Fruit fly (Drosophila melanogaster): ENCODE results near the gene grn.

grn gene

DNA sequence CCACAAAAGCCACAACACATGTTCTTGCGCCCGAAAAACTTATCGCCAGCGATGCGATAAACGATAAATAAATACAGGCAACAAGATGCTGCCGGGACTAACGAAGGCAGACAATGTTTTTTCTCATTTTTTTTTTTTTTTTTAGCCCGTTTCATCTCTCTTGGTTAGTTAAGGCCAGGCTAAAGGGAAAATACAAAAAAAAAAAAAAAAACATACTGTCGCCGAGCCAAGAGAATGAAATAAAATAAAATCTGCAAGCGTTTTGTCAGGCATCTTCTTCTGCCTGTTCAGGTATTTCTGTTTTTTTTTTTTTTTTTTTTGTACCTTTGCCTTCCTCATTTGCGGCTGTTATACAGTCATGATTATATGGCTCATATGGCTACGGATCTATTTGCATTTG is 16.4 kb downstream of the grn start:
- TF ChIP-seq CG17801 (GFP tag; optimal IDR thresholded peaks at IDR 0.05; ENCODE audit: partially characterized antibody) = no peak

DNA sequence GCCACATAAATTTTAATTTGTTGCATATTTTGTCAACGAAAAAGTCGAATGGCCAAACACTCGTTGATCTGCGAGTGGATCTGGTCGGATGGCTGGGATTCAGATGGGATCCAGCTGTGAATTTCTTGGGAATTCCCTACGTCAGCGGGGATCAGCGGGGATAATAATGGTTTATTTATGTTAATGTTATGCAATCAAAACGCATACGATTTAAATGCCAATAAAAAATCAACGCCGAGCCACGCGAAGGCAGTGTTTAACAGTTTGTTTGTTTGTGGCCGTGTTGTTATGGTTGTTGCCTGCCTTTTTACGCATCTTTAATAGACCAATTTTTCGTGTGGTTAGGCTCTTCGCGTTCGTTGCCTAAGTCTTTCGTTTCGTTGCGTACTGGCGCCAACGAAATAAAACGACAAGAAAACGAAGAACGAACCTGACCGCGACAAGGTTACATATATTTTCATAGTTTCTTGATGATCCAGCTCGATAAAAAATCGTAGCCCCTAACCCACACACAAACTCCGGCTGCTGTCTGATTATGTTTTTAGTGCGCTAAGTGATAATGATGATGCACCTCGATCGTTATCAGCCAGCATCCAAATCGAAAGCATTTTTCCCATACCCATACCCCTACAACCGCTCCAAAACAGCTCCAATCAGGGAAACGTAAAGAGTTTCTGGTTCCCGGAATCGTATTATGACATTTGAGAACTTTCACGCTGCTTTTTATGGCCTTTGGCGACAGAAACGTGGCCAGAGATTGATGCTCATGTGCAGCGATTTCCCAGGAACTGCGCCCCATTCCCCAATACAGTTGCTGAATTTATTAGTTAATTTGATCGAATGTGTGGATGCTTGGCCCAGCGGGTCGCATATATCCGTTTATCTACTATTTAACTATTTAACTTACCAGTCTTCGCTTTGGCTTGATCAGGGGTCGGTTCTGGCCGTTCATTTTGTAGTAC is 20.9 kb downstream of the grn start:
- TF ChIP-seq CG17801 (GFP tag; optimal IDR thresholded peaks at IDR 0.05; ENCODE audit: partially characterized antibody) = no peak

DNA sequence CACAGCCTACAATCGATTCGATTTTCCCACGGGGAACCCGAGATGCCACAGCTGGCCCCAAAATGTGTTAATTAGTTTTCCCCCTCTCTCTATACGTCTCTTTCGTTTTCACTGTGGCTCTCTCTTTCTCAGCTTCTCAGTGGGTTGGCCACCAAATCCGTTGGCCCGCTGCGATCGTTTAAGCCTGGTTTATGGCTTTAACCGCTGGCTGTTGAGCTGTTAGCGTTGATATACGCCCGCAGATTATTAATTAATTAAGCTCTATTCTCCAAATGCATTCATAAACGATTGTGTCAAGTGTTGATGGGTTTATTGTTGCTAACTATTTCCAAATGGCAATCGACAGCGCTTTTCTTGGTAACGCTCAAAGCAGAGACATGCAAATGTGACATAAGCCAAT is 22.9 kb downstream of the grn start:
- no peak for TF ChIP-seq CG17801 (GFP tag; optimal IDR thresholded peaks at IDR 0.05; ENCODE audit: partially characterized antibody)

DNA sequence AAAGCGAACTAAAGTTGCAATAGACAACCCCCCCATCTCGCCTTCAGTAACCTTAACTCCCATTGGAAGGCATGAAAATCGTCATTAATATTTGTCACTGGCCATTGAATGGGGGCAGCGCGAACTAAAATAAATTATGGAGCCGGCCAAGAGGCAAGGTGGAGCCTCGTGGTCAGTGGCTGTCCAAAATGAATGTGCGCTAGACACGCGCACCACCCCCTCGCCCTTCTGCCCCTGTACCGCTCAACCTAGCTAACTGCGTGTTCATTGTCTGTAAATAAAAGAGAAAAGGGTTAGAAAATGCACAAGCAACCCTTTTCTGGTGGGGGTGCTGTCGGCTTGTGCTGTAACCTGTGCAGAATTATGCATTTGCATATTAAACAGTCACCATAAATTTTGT is 24.0 kb downstream of the grn start:
- no peak for TF ChIP-seq CG17801 (GFP tag; optimal IDR thresholded peaks at IDR 0.05; ENCODE audit: partially characterized antibody)

DNA sequence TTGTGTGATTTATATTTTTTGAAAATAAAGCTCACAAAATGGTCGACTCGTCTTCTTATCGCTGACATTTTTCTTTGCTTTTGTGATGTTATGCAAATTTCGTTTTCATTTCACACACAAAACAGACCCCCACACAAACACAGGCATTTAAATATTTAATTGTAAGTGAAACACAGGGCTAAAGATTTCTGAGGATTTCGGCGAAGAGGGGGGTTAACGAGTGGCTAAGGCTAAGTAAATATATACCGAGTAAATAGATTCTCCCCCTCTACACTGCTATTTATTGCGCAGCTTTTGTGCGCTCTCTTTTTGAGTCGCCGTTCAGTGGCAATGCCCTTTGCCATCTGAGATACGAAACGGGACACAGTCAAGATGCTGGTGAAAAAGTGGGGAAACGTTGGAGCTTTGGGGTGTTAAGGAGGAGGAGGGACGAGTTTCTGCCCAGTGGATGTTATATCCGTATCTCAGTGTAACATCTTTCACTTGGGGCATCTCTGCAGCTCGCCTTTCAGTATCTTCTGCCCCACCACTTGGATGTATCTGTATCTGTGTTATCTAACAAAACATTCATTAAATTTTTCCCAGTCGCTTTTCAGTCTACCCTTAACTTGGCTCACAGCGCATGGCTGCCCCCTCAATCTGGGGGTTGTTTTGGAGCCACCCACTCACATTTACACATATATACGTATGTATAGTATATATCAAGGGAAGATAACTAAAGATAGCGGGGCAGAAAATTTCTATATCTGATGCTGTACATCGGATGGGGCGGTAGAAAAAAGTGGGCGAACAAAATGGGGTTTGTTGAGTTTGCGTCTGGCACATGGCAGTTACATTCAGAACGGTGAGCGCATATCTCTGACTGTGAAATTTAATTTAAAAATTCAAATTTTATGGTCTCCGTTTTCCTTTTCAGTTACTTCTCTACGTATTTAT is 25.2 kb downstream of the grn start:
- TF ChIP-seq CG17801 (GFP tag; optimal IDR thresholded peaks at IDR 0.05; ENCODE audit: partially characterized antibody) = no peak

DNA sequence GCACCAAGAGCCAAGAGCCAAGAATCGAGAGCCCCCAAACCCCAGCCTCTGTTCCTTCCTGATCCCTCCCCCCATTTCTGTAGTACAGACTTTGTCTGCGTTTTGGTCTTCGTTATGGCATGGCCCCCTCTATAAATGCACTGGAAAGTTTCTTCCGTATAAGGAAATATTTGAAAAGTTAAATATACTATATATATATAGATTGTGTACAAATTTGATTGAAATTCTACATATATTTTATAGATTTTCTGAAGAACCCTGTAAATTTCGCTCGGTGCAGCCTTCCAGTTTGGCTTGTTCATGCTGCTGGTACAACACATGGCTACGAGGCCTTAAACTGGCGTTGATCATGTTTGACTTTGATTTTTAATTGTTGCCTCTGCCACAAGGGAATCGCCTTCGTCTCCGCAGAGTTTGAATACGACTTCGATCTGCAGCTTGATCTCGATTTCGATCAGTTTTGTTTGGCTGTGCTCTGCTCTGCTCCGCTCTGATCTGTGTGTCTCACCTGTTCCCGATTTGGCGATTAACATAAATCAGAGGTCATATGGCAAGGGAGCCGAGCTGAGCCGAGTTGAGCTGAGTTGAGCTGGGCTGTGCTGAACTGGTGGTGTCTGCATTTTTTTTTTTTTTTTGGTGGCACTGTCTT is 27.2 kb downstream of the grn start:
- TF ChIP-seq CG17801 (GFP tag; optimal IDR thresholded peaks at IDR 0.05; ENCODE audit: partially characterized antibody) = no peak

DNA sequence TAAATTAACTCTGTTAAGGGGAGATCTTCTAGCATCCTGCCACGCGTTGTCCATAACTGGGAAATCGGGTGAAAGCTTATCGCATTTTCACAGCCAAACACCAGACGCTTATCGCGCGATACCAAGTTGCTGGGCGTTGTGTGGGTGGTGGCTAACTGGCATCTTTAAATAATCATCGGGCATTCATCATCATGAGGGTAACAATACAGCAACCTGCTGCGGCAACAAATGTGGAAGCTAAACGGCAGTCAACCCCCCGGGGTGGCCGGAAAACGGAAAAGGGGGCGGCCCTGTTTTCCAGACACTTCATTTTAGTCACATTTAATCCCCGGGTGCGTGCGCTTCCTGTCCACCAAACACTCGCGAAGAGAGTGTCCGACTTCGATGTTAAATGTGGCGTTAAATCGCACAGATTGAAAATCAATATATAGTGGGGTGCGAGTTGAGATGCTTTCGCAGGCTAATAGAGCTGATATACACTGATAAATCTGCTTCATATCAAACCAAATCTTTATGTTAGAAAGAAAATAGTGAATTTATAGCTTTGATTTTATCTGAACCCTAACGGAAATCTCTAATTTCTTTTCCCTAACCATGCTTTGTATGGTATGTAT is 28.6 kb downstream of the grn start:
- TF ChIP-seq CG17801 (GFP tag; optimal IDR thresholded peaks at IDR 0.05; ENCODE audit: partially characterized antibody) = no peak

DNA sequence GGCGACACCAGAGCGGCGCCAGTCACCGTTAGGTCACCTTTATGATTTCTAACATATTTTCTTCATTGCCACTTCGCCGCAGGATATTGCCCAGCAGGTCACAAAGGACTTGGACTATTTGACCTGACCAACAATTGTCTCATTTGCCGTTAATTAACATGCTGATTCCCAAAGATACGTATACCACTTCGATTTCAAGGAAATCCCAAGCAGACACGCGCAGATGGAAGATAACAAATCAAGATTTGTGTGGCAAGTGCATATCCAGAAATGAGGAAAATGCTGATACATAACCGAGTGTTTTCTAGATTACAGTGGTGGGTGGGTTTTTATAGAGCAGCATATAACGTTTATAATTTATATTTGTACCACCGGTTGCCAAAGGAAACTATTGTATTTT is 30.1 kb downstream of the grn start:
- TF ChIP-seq CG17801 (GFP tag; optimal IDR thresholded peaks at IDR 0.05; ENCODE audit: partially characterized antibody) = no peak

DNA sequence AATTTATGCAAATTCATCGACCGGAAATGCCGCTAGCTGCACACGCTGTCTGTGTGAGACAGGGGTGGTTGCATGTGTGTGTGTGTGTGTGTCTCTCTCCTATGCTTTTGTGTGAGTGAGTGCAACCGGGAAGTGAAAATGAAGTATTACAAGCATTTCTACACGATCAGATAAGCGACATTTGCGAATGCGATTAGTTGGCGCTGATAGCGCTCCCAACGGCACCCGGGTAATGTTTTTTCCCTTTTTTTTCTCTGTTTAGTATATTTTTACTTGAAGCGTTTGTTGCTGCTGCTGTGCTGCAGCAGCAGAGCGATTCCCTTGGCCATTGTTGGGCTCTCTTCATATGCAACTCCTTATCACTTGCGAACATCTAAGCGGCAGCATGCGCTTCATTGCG is 31.2 kb downstream of the grn start:
- no peak for TF ChIP-seq CG17801 (GFP tag; optimal IDR thresholded peaks at IDR 0.05; ENCODE audit: partially characterized antibody)

DNA sequence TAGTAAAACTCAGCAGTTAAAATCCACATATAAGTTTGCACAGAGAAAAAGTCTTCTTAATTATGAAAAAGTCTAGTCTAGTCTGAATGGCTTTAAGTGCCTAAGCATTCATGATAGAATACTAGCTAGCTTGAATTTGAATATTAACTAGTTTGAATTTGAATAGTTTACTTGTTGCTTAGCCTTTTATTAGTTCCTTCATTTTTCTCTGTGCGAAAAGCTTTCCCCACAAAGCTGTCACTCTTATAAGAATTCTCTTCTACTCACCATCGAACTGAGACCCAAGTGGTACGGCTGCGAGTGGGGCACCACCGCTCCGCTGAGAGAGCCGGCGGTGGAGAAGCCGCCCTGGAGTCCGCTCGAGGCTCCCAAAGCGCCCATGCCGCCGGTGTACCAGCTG is 32.2 kb downstream of the grn start:
- TF ChIP-seq CG17801 (GFP tag; optimal IDR thresholded peaks at IDR 0.05; ENCODE audit: partially characterized antibody) = no peak

DNA sequence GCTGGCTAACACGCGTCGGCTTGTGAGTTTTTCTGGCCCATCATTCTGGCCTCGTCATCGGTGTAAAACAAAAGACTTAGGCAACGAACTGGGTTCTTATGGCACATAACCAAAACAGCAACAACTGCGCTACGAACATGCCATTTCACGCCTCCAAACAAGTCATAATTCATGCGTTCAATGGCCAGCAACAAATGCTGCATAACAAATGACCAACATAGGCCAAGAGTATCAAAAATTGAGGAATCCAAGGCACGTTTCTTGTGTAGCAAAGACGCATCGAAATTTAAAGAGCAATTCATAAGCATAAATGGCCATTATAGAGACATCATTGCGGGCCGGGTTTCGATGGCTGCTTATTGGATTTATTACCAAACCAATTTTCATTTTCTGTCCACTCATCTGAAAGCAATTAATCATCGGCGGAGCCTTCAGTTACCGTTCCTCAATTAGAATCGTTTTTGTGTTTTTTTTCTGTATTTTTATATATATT is 34.3 kb downstream of the grn start:
- TF ChIP-seq CG17801 (GFP tag; optimal IDR thresholded peaks at IDR 0.05; ENCODE audit: partially characterized antibody) = no peak

DNA sequence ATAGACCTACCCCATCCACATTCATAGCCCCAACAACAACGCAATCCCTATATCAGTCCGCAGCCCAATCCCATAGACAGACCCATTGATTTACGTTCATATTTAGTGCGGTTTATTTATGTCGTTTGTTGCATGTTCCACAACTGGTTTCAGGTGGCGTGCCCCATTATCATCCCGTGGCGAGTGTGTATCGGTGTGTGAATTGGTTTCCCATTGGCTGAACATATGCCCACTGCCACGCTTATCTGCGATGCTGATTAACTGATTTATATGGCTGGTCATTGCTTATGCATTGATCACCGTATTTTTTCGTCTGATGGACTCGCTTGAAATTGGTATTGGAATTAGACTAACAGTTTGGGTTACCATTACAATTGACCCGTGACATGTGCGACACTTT is 35.5 kb downstream of the grn start:
- no peak for TF ChIP-seq CG17801 (GFP tag; optimal IDR thresholded peaks at IDR 0.05; ENCODE audit: partially characterized antibody)

DNA sequence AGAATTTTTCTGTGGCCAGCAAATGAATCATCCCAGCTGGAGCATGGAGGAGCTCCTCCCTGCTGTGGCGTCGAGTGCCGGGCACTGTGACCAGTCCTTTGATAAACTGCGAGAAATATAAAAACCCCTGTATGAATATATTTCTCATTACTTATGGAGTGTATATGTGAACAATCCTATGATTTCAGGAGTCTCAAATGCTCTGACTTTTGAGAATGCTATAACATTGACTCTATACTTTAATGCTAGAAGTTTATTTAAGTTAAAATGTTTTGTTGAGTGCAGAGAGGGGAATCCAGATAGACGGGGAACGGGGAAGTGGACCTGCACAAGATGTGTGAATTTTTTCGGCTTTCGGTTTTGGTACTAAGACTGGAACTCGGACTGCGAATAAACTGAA is 39.1 kb downstream of the grn start:
- no peak for TF ChIP-seq CG17801 (GFP tag; optimal IDR thresholded peaks at IDR 0.05; ENCODE audit: partially characterized antibody)

DNA sequence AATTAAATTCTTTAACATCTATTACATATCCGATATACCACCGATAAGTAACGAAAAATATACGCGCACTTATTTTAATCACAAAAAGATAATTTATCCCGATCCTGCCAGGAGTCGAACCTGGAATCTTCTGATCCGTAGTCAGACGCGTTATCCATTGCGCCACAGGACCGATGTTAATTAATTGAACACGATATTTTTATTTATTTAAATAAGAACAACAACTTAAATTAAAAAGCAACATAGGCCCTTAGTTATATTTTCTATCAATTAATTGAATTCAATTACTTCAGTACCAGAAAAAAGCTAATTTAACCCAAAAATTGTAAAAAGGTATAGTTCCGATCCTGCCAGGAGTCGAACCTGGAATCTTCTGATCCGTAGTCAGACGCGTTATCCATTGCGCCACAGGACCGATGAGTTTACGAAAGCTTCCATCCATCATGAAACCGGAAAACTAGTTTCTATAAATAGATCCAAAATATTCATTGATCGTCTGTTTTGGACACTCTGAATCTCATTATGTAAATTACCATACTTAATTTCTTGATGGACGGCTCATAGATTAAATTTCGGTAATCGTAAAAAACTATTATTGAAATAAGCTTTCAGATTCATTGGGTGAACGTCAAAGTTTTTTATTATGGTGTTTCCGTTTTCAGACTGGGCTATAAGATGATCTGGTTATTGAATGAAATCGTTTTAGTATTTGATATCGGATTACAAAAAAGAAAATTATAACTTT is 40.4 kb downstream of the grn start:
- no peak for TF ChIP-seq CG17801 (GFP tag; optimal IDR thresholded peaks at IDR 0.05; ENCODE audit: partially characterized antibody)
